ENCODE assay signal across 6 worm cellular contexts in the genomic region with DNA sequence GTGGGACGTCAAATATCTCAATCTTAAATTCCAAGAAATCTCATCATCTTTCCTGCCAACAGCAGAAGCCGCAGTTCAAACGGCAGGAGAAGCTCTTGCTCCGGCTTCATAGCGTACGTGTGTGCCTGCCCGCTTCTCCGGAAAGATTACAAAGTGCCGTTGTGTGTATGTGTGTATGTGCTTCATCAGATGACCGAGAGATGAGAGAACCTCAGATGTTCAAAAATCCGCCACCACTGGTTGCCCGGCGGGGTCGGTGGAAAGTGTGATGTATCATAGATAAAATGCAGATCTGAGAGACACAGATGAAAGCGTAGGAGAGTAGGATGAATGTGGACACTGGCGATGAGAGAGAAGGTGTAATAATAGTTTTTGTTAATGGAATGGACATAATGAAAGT.
A peak's percentile ranks its signal among the peaks of the same experiment; 100 is the strongest.
TF ChIP-seq lines count a peak whose summit lies in the region.

No protein-coding gene starts in this region.

TF ChIP-seq in whole organism, L1 larva, 84 proteins besides CTCF, POLR2A, EP300 and RAD21:
- TF ChIP-seq grh-1 (GFP tag; IDR thresholded peaks at IDR 0.05; lab: Robert Waterston, UW), result no peak
- peak; percentile 22 for TF ChIP-seq snu-23 (GFP tag; optimal IDR thresholded peaks at IDR 0.05; lab: Kevin White, UChicago)
- TF ChIP-seq nhr-19 (GFP tag; conservative IDR thresholded peaks at IDR 0.05; lab: Robert Waterston, UW), result peak; percentile 42
- peak; percentile 79 for TF ChIP-seq pag-3 (tag; optimal IDR thresholded peaks at IDR 0.05; lab: Kevin White, UChicago; ENCODE audit: borderline replicate concordance, insufficient read depth)
- no peak for TF ChIP-seq skn-1 (tag; optimal IDR thresholded peaks at IDR 0.05; lab: Kevin White, UChicago)
- peak; percentile 15 for TF ChIP-seq unc-130 (tag; optimal IDR thresholded peaks at IDR 0.05; lab: Kevin White, UChicago)
- TF ChIP-seq zip-4 (GFP tag; optimal IDR thresholded peaks at IDR 0.05; lab: Kevin White, UChicago), result no peak
- TF ChIP-seq nhr-71 (tag; optimal IDR thresholded peaks at IDR 0.05; lab: Kevin White, UChicago), result peak; percentile 65
- peak; percentile 58 for TF ChIP-seq rnt-1 (tag; optimal IDR thresholded peaks at IDR 0.05; lab: Kevin White, UChicago)
- peak; percentile 80 for TF ChIP-seq lin-14 (GFP tag; optimal IDR thresholded peaks at IDR 0.05; lab: Kevin White, UChicago)

TF ChIP-seq in whole organism, L2 larva, 48 proteins besides CTCF, POLR2A, EP300 and RAD21:
- TF ChIP-seq sma-9 (GFP tag; optimal IDR thresholded peaks at IDR 0.05; lab: Kevin White, UChicago), result peak; percentile 39
- TF ChIP-seq sma-9 (tag; optimal IDR thresholded peaks at IDR 0.05; lab: Kevin White, UChicago), result no peak
- TF ChIP-seq gmeb-1 (tag; optimal IDR thresholded peaks at IDR 0.05; lab: Kevin White, UChicago), result no peak
- no peak for TF ChIP-seq snpc-4 (tag; optimal IDR thresholded peaks at IDR 0.05; lab: Kevin White, UChicago)
- TF ChIP-seq lin-13 (GFP tag; optimal IDR thresholded peaks at IDR 0.05; lab: Kevin White, UChicago), result no peak
- peak; percentile 76 for TF ChIP-seq F13H6.1 (tag; optimal IDR thresholded peaks at IDR 0.05; lab: Kevin White, UChicago)
- TF ChIP-seq nhr-129 (tag; optimal IDR thresholded peaks at IDR 0.05; lab: Kevin White, UChicago), result peak; percentile 54
- TF ChIP-seq C34F6.9 (tag; optimal IDR thresholded peaks at IDR 0.05; lab: Kevin White, UChicago), result no peak
- no peak for TF ChIP-seq egl-27 (tag; optimal IDR thresholded peaks at IDR 0.05; lab: Kevin White, UChicago)

TF ChIP-seq in whole organism, L3 larva, 47 proteins besides CTCF, POLR2A, EP300 and RAD21:
- TF ChIP-seq nhr-12 (tag; optimal IDR thresholded peaks at IDR 0.05; lab: Kevin White, UChicago) (no peak), lin-39 (tag; optimal IDR thresholded peaks at IDR 0.05; lab: Kevin White, UChicago) (peak; percentile 4)
TF ChIP-seq in whole organism, L3 larva: peak in this region for 1.

TF ChIP-seq in whole organism, L4 larva, 104 proteins besides CTCF, POLR2A, EP300 and RAD21 (continues in another document):
- no peak for TF ChIP-seq dpl-1 (GFP tag; optimal IDR thresholded peaks at IDR 0.05; lab: Kevin White, UChicago)
- TF ChIP-seq attf-4 (tag; optimal IDR thresholded peaks at IDR 0.05; lab: Kevin White, UChicago), result no peak
- peak in 1 of 2 experiments; percentile 44 for TF ChIP-seq unc-62 (GFP tag; optimal IDR thresholded peaks at IDR 0.05 in 1 of 2; lab: Kevin White, UChicago)
- TF ChIP-seq unc-62 (tag; optimal IDR thresholded peaks at IDR 0.05; lab: Kevin White, UChicago), result no peak
- no peak for TF ChIP-seq zag-1 (tag; optimal IDR thresholded peaks at IDR 0.05; lab: Kevin White, UChicago)
- TF ChIP-seq snpc-1.2 (GFP tag; IDR thresholded peaks at IDR 0.05; lab: Robert Waterston, UW), result no peak
- TF ChIP-seq cey-2 (tag; optimal IDR thresholded peaks at IDR 0.05; lab: Kevin White, UChicago; ENCODE audit: borderline replicate concordance, insufficient read depth), result no peak
- TF ChIP-seq zfp-3 (GFP tag; conservative IDR thresholded peaks at IDR 0.05; lab: Robert Waterston, UW), result no peak
- no peak for TF ChIP-seq lin-39 (tag; optimal IDR thresholded peaks at IDR 0.05; lab: Kevin White, UChicago)
- no peak for TF ChIP-seq jun-1 (tag; optimal IDR thresholded peaks at IDR 0.05; lab: Kevin White, UChicago)
- no peak for TF ChIP-seq T20F7.1 (GFP tag; optimal IDR thresholded peaks at IDR 0.05; lab: Kevin White, UChicago)
- TF ChIP-seq hlh-11 (tag; optimal IDR thresholded peaks at IDR 0.05; lab: Kevin White, UChicago), result peak; percentile 65
- no peak for TF ChIP-seq madf-5 (GFP tag; IDR thresholded peaks at IDR 0.05; lab: Robert Waterston, UW)
- no peak for TF ChIP-seq ceh-44 (GFP tag; IDR thresholded peaks at IDR 0.05; lab: Robert Waterston, UW)
- TF ChIP-seq ces-1 (GFP tag; optimal IDR thresholded peaks at IDR 0.05; lab: Kevin White, UChicago), result no peak
- no peak for TF ChIP-seq madf-9 (GFP tag; conservative IDR thresholded peaks at IDR 0.05; lab: Robert Waterston, UW)
- no peak for TF ChIP-seq php-3 (GFP tag; IDR thresholded peaks at IDR 0.05; lab: Robert Waterston, UW)
- TF ChIP-seq lin-13 (GFP tag; optimal IDR thresholded peaks at IDR 0.05; lab: Kevin White, UChicago), result no peak
- TF ChIP-seq ZK546.5 (tag; optimal IDR thresholded peaks at IDR 0.05; lab: Kevin White, UChicago), result no peak
- TF ChIP-seq aly-2 (tag; optimal IDR thresholded peaks at IDR 0.05; lab: Kevin White, UChicago), result no peak
- TF ChIP-seq nhr-76 (tag; optimal IDR thresholded peaks at IDR 0.05; lab: Kevin White, UChicago), result no peak
- TF ChIP-seq dve-1 (tag; optimal IDR thresholded peaks at IDR 0.05; lab: Kevin White, UChicago; ENCODE audit: insufficient read depth), result no peak
- no peak for TF ChIP-seq unc-39 (tag; optimal IDR thresholded peaks at IDR 0.05; lab: Kevin White, UChicago)

TF ChIP-seq in whole organism, late embryonic, 69 proteins besides CTCF, POLR2A, EP300 and RAD21:
- TF ChIP-seq pat-9 (tag; optimal IDR thresholded peaks at IDR 0.05; lab: Kevin White, UChicago) (peak; percentile 7), ceh-18 (tag; optimal IDR thresholded peaks at IDR 0.05; lab: Kevin White, UChicago) (peak; percentile 31), unc-55 (GFP tag; optimal IDR thresholded peaks at IDR 0.05; lab: Kevin White, UChicago) (peak; percentile 64), ceh-9 (tag; optimal IDR thresholded peaks at IDR 0.05; lab: Kevin White, UChicago) (no peak), nfya-1 (tag; optimal IDR thresholded peaks at IDR 0.05; lab: Kevin White, UChicago) (peak; percentile 55), rnt-1 (tag; optimal IDR thresholded peaks at IDR 0.05; lab: Kevin White, UChicago) (peak; percentile 61), ref-2 (tag; optimal IDR thresholded peaks at IDR 0.05; lab: Kevin White, UChicago) (no peak), ceh-34 (tag; optimal IDR thresholded peaks at IDR 0.05; lab: Kevin White, UChicago) (peak; percentile 6), mec-3 (tag; optimal IDR thresholded peaks at IDR 0.05; lab: Kevin White, UChicago; ENCODE audit: borderline replicate concordance) (no peak)

TF ChIP-seq in whole organism, mixed stage, embryonic, 35 proteins besides CTCF, POLR2A, EP300 and RAD21:
- TF ChIP-seq ceh-83 (GFP tag; optimal IDR thresholded peaks at IDR 0.05; lab: Kevin White, UChicago) (no peak), unc-120 (tag; optimal IDR thresholded peaks at IDR 0.05; lab: Kevin White, UChicago; ENCODE audit: poor library complexity, severe bottlenecking) (peak; percentile 75), hlh-1 (tag; optimal IDR thresholded peaks at IDR 0.05; lab: Kevin White, UChicago) (peak; percentile 82), unc-62 (GFP tag; optimal IDR thresholded peaks at IDR 0.05; lab: Kevin White, UChicago) (peak; percentile 36)
TF ChIP-seq in whole organism, mixed stage, embryonic: peak in this region for 3.
